Fruit fly (Drosophila melanogaster) whole organism: ENCODE results near the gene spri.

ENCODE experiments used
- CG8478 ChIP-seq: fragments of >200 bp; optimal IDR thresholded peaks from 2 replicates; lab custom pipeline; 2018; ENCODE audit warnings: inconsistent platforms
- Dll ChIP-seq: fragments of >200 bp; optimal IDR thresholded peaks from 2 replicates; lab custom pipeline; 2017
- EcR ChIP-seq, 2 experiments: fragments of >200 bp; optimal IDR thresholded peaks; 2 replicates each; lab custom pipeline; 2017; ENCODE audit warnings: missing biosample characterization in 2 of 2, missing genetic modification characterization in 2 of 2, missing genetic modification reagents in 2 of 2
- pan ChIP-seq: fragments of >200 bp; optimal IDR thresholded peaks from 2 replicates; lab custom pipeline; 2017
- psq ChIP-seq: fragments of >200 bp; optimal IDR thresholded peaks from 2 replicates; lab custom pipeline; 2017
- usp ChIP-seq: fragments of >200 bp; optimal IDR thresholded peaks from 2 replicates; lab custom pipeline; 2017; ENCODE audit warnings: missing biosample characterization, missing genetic modification characterization, mixed read lengths

spri gene

DNA sequence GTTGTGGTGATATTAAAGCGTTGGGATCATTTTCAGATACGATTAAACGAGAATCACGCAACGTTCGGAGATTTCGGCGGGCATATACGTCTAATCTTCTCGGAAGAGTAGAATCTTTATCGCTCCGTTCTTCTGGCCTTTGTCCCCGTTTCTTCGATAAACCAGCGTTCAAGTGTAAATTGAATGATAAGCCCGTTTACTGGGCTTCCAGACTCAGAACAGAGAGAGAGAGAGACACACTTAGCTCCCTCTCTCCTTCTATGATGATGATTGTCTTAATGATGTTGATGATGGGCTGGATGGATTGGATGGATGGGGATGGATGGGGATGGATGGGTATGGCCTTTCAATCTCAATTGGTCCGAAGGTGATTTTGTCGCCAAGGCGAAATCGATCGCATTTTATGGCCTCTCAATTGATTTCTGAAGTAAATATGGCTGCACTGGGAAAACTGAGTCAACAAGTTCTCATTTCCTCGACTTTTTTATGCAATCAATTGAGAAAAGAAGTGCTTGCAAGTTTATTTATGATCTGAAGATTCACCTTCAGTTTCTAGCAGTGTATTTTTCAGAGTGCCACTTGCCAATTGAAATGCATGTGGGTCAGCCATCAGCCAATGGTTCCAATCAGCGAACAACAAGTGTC lies 4.6 kb downstream of the spri start:
- TF ChIP-seq psq (no peak), CG8478 (no peak), pan (lab: Kevin White, UChicago) (no peak), usp (GFP tag; lab: Kevin White, UChicago) (no peak), Dll (no peak)

DNA sequence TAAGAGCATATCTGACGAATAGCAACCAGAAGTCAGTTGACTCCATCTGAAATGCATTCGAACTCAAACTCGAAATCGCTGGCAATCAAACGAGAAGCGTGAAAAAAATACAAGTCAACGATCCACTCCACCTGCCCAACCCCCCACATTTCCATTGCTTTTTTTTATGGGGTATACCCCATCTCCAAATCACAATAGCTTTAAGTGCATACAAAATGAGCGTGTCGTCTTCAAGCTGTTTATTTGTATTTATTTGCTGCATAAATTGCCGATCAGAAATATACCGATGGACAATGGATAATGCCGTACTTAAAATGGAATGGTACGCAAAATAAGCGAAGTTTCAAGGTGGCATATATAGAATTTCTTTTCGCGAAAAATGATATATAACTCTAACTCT lies 5.7 kb downstream of the spri start:
- TF ChIP-seq pan (lab: Kevin White, UChicago): no peak
- no peak for TF ChIP-seq EcR (GFP tag; optimal IDR thresholded peaks at IDR 0.05; lab: Kevin White, UChicago)

DNA sequence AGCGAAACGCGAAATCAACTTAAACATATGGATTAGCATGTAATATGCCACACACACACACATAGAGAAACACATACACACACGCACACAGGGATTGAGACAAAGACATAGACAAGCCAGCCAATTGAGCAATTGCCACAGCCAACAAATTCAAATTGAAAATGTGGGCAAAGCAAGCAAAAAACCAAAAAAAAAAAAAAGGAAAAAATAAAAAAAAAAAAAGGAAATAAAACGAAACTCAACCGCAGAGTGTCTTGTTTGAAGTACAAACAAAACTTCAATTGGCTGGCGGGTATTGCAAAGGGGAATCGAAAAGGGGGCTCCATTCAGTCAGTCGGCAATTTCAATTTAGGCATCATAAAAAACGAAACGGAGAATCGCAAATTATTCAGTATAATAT lies 7.4 kb downstream of the spri start:
- TF ChIP-seq psq: no peak
- no peak for TF ChIP-seq CG8478
- TF ChIP-seq pan (lab: Kevin White, UChicago): no peak
- no peak for TF ChIP-seq Dll
- TF ChIP-seq EcR (GFP tag; optimal IDR thresholded peaks at IDR 0.05; lab: Kevin White, UChicago): no peak
- TF ChIP-seq usp (GFP tag; lab: Kevin White, UChicago): no peak

DNA sequence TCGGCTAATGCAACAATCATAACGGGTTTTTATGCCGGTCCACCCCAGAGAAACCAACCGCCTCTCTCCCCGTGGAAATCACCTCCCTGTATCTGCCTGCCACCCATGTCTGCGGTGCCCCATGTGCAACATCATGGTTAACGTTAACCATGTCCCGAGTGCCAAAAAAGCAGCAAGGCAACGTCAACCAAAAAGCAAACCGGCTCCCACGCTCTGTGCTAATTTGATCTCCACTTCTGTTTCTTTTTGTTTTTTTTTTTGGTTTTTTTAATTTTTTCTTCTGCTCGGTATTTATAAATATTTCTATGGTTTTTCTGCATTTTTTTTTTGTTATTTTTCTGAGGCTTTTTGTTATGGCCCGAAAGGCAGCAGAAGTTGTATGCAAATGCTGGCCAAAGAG lies 8.2 kb downstream of the spri start:
- TF ChIP-seq CG8478 (no peak), EcR (GFP tag; optimal IDR thresholded peaks at IDR 0.05; lab: Kevin White, UChicago) (no peak), usp (GFP tag; lab: Kevin White, UChicago) (no peak), pan (lab: Kevin White, UChicago) (no peak)

DNA sequence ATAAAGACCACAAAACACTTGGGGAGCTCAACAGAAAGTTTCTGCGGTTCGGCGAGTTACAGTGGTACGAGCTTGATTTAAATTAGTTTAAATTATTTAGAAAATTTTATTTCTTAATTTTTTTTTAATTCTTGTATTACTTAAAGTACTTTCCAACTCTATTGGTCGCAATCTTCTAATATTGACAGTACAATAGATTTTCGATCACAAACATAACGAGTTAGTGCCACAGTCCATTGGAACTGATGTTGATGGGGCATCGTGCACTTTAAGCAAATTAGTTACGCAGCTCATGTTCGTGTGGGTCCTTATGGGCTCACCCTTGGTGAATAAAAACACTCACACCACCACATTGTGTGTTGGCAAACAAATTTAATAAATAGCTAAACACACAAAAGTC lies 11.7 kb downstream of the spri start:
- TF ChIP-seq pan (lab: Kevin White, UChicago) (no peak), EcR (GFP tag; optimal IDR thresholded peaks at IDR 0.05; lab: Kevin White, UChicago) (no peak), usp (GFP tag; lab: Kevin White, UChicago) (no peak), Dll (no peak), CG8478 (no peak), psq (no peak)

DNA sequence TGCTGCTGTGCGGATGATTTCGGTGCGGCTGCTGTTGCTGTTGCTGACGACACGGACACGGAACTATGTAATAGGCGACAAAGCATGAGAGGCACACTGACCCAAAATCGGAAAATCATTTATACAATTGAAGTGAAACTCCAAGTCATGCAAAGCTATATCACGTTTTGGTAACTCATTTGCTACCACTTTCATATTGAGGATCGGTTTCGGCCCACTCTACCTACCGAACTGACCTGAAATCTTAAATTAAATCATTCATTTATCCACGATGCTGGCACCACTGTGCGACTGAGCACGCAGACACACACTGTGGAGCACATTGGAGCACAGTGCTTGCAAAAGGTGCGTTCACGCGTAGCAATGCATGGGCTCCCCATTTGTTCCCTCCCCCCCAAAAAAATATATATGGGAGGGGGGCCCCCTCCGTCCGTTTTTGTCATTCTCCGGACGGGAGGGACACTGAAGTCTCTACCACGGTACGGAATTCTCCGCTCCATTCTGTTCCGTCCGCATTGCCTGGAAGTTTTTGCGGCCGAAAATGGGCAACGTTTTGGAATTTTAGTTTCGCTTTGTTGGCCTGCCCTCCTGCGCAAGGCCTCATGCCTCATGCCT lies 15.0 kb downstream of the spri start:
- no peak for TF ChIP-seq usp (GFP tag; lab: Kevin White, UChicago)
- TF ChIP-seq psq: no peak
- no peak for TF ChIP-seq pan (lab: Kevin White, UChicago)
- no peak for TF ChIP-seq CG8478
- no peak for TF ChIP-seq Dll
- no peak for TF ChIP-seq EcR (GFP tag; optimal IDR thresholded peaks at IDR 0.05; lab: Kevin White, UChicago)

DNA sequence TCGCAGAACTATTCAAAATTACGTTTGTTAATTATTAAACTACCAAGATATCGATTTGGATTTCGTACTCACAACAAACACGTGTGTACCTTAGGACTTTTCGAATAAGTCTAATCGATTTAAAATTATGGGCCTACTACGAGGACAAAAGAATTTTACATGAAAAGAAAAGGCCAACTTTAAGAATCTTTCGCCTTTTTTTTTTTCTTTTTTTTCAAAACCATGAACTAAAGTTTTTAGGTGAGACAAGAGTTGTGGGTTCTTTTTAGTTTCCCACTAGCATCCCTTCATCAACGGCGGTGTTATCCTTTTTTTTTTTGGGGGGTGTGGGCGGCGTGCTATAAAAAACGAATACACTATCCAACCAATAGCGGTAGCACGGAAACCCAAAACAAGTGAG lies 18.7 kb downstream of the spri start, which contains the start of gene CG15296:
CG15296 (minus strand) TSS at position 101 of the 400 bp plus-strand sequence.
- TF ChIP-seq Dll (no peak), EcR (GFP tag; optimal IDR thresholded peaks at IDR 0.05; lab: Kevin White, UChicago) (no peak), usp (GFP tag; lab: Kevin White, UChicago) (no peak), pan (lab: Kevin White, UChicago) (no peak), CG8478 (no peak), psq (no peak)

DNA sequence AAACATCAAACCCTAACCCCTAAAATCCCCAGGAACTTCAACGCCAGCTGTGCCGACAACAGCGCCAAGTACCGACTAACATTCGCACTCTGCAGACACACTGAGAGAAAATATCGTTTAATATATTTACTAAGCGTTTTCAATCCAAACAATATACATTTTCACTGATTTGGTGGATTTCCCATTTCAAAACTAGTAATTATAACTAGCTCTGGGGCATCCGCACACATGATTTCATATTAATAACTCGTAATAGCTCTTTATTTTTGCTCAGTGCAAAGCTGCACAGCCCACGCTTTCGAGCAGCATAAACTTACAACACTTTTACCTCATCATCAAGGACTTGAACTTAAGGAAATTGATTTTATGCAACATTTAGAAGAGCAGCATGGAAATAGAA lies 21.1 kb downstream of the spri start:
- TF ChIP-seq EcR (GFP tag; optimal IDR thresholded peaks at IDR 0.05; lab: Kevin White, UChicago): no peak
- no peak for TF ChIP-seq usp (GFP tag; lab: Kevin White, UChicago)
- TF ChIP-seq psq: no peak
- TF ChIP-seq pan (lab: Kevin White, UChicago): no peak
- TF ChIP-seq CG8478: no peak

DNA sequence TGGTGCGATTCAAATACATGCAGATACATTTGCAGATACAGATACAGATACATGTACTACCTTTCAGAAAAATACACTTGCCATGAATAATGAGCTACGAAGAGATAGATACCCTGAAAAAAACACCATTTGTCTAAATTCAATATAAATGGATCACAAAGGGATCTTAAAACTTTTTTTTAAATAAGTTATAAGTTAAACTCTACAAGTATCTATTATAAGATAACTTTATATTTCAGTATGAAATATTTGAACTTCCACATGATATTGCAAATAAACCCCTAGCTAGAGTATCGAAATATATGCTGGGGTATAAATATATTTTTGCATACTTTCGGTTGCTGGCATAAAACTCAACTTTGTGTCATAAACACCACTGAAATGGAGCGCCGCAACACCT lies 23.8 kb downstream of the spri start:
- TF ChIP-seq EcR (GFP tag; optimal IDR thresholded peaks at IDR 0.05; lab: Kevin White, UChicago) (no peak), usp (GFP tag; lab: Kevin White, UChicago) (no peak)

DNA sequence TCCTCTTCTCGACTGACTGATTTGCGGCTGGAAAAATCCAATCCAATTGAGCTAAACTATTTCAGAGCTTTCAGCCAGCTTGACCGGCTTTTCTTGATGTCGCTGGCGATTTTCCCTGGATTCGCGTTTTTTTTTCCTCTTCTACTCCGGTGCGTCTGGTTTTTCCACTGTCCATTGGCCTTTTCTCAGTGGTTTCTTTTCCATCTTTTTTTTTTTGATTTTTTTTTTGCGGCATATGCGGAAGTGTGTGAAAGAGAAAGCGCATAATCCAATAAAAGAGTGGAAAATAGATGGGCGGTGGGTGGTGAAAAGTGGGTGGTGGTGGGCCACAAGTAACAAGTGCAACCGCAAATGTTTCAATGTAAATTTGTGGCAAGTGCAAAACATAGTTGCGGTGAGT lies 27.2 kb downstream of the spri start:
- no peak for TF ChIP-seq psq
- TF ChIP-seq Dll: no peak
- TF ChIP-seq usp (GFP tag; lab: Kevin White, UChicago): no peak
- TF ChIP-seq EcR (GFP tag; optimal IDR thresholded peaks at IDR 0.05; lab: Kevin White, UChicago): no peak
- no peak for TF ChIP-seq CG8478
- TF ChIP-seq pan (lab: Kevin White, UChicago): no peak

DNA sequence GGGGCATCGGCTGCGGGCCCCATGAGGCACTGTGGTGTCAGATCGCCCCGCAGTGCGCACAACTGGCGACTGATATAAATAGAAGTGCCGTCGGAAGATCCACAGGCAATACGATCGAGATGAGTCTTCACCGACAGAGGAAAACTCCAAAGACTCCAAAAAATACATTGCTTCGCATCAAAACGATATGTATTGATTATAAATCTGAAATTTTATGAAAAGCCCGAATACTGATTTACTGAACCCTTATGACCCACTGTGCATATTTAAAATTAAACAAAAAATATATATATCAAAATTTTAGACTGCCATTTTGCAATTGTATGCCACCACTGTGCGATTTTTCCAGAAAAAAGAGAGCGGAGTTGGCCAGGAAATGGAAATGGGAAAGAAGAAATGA lies 27.8 kb downstream of the spri start:
- TF ChIP-seq psq (no peak), CG8478 (no peak)

DNA sequence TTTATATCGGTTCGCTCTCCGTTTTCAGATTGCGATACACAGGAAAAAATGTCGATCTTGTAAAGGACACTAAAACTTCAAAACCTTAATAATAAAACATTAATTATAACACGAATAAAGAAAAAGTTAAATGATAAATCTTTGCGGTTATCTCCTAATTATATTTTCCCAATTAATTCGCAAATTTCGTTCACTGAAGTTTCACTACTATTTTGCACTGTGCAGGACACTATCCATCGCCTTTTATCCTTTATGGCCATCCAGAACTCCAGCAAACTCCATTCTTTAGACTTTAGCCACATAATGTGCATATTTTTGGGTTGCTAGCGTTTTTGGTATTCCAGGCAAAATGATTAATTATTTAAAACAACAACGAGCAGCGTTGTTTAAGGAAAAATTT lies 36.2 kb downstream of the spri start:
- TF ChIP-seq psq: no peak
- TF ChIP-seq usp (GFP tag; lab: Kevin White, UChicago): no peak
- TF ChIP-seq pan (lab: Kevin White, UChicago): no peak
- TF ChIP-seq EcR (GFP tag; optimal IDR thresholded peaks at IDR 0.05; lab: Kevin White, UChicago): no peak
- TF ChIP-seq Dll: no peak
- no peak for TF ChIP-seq CG8478

DNA sequence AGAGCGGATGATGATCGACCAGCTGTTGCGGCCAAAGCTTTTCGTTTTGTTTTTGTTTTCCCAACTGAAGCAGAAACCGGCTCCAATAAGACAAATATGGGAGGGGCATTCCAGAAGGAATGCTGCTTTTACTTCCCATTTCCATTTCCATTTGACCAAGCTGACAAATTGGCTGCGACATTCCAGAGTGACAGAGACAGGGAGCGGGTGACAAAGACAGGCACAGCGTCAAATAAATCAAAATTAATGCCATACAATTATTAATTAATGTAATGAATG lies 37.4 kb downstream of the spri start:
- no peak for TF ChIP-seq psq
- TF ChIP-seq usp (GFP tag; lab: Kevin White, UChicago): no peak
- no peak for TF ChIP-seq CG8478
- no peak for TF ChIP-seq EcR (GFP tag; optimal IDR thresholded peaks at IDR 0.05; lab: Kevin White, UChicago)
- no peak for TF ChIP-seq Dll
- no peak for TF ChIP-seq pan (lab: Kevin White, UChicago)
